Fruit fly (Drosophila melanogaster) whole organism, embryonic: ENCODE results near the gene Tango5.

Experiments
- Abd-B ChIP-seq: fragments of 200-800 bp; sonication (Bioruptor generic); optimal IDR thresholded peaks from 2 replicates; lab custom pipeline; 2018; ENCODE audit warnings: missing biosample characterization, mild to moderate bottlenecking, missing genetic modification characterization, moderate library complexity
- Bgb ChIP-seq: fragments of 200-800 bp; sonication (Bioruptor generic); IDR thresholded peaks from 2 replicates; pipeline ENCODE4 v1.3.6; 2022; ENCODE audit warnings: missing biosample characterization, missing genetic modification characterization; ENCODE audit not compliant: partially characterized antibody
- CG10209 ChIP-seq: fragments of 200-800 bp; sonication (Bioruptor generic); optimal IDR thresholded peaks from 3 replicates; lab custom pipeline; 2017; ENCODE audit warnings: missing biosample characterization, mild to moderate bottlenecking, missing genetic modification characterization, missing genetic modification reagents
- CG10543 ChIP-seq: fragments of 200-800 bp; sonication (Bioruptor generic); optimal IDR thresholded peaks from 3 replicates; lab custom pipeline; 2017; ENCODE audit warnings: missing biosample characterization, mild to moderate bottlenecking, missing genetic modification characterization, moderate library complexity
- CG11560 ChIP-seq: fragments of 200-800 bp; sonication (Bioruptor generic); IDR thresholded peaks from 3 replicates; pipeline ENCODE4 v1.3.6; 2022; ENCODE audit warnings: missing biosample characterization, missing genetic modification characterization
- CG12744 ChIP-seq: fragments of 200-800 bp; sonication (Bioruptor generic); optimal IDR thresholded peaks from 2 replicates; lab custom pipeline; 2016; ENCODE audit warnings: missing biosample characterization, missing genetic modification characterization
- CG13624 ChIP-seq: fragments of 200-800 bp; sonication (Bioruptor generic); optimal IDR thresholded peaks from 2 replicates; lab custom pipeline; 2016; ENCODE audit warnings: missing biosample characterization, missing genetic modification characterization
- CG14667 ChIP-seq: fragments of 200-800 bp; sonication (Bioruptor generic); IDR thresholded peaks from 2 replicates; pipeline ENCODE4 v1.3.6; 2022; ENCODE audit warnings: missing biosample characterization, missing genetic modification characterization
- CG15514 ChIP-seq: fragments of 200-800 bp; sonication (Bioruptor generic); optimal IDR thresholded peaks from 3 replicates; lab custom pipeline; 2017; ENCODE audit warnings: missing biosample characterization, missing genetic modification characterization, mild to moderate bottlenecking, moderate library complexity, missing genetic modification reagents
- CG15696 ChIP-seq: fragments of 200-800 bp; sonication (Bioruptor generic); optimal IDR thresholded peaks from 2 replicates; lab custom pipeline; 2019; ENCODE audit warnings: missing biosample characterization, mild to moderate bottlenecking, missing genetic modification characterization, moderate library complexity
- CG17359 ChIP-seq: fragments of 200-800 bp; sonication (Bioruptor generic); optimal IDR thresholded peaks from 3 replicates; lab custom pipeline; 2018; ENCODE audit warnings: missing biosample characterization, mild to moderate bottlenecking, missing genetic modification characterization, moderate library complexity
- CG2199 ChIP-seq: fragments of 200-800 bp; sonication (Bioruptor generic); IDR thresholded peaks from 3 replicates; pipeline ENCODE4 v1.3.6; 2022; ENCODE audit warnings: missing biosample characterization, missing genetic modification characterization
- CG32532 ChIP-seq: fragments of 200-800 bp; sonication (Bioruptor generic); IDR thresholded peaks from 2 replicates; pipeline ENCODE4 v1.3.6; 2022; ENCODE audit warnings: missing biosample characterization, missing genetic modification characterization
- CG3847 ChIP-seq: fragments of 200-800 bp; sonication (Bioruptor generic); IDR thresholded peaks from 2 replicates; pipeline ENCODE4 v1.3.6; 2022; ENCODE audit warnings: missing biosample characterization, missing genetic modification characterization
- CG7786 ChIP-seq: fragments of 200-800 bp; sonication (Bioruptor generic); optimal IDR thresholded peaks from 2 replicates; lab custom pipeline; 2016; ENCODE audit warnings: missing biosample characterization, missing genetic modification characterization
- CG8290 ChIP-seq, 3 experiments: fragments of 200-800 bp; sonication (Bioruptor generic); optimal IDR thresholded peaks; 2 replicates each; lab custom pipeline; 2016 to 2019; ENCODE audit warnings: missing biosample characterization in 3 of 3, missing genetic modification characterization in 3 of 3, mild to moderate bottlenecking in 2 of 3, moderate library complexity in 1 of 3
- CG9932 ChIP-seq: fragments of 200-800 bp; sonication (Bioruptor generic); IDR thresholded peaks from 2 replicates; pipeline ENCODE4 v1.3.6; 2022; ENCODE audit warnings: missing biosample characterization, missing genetic modification characterization
- CTCF ChIP-seq: fragments of 200-800 bp; sonication (Bioruptor generic); optimal IDR thresholded peaks from 2 replicates; lab custom pipeline; 2017; ENCODE audit warnings: missing biosample characterization, mild to moderate bottlenecking, missing genetic modification characterization, moderate library complexity
- CoRest ChIP-seq: fragments of 200-800 bp; sonication (Bioruptor generic); optimal IDR thresholded peaks from 3 replicates; lab custom pipeline; 2018; ENCODE audit warnings: missing biosample characterization, mild to moderate bottlenecking, missing genetic modification characterization, moderate library complexity
- Deaf1 ChIP-seq: fragments of 200-800 bp; optimal IDR thresholded peaks from 3 replicates; lab custom pipeline; 2019; ENCODE audit warnings: missing biosample characterization, mild to moderate bottlenecking, missing genetic modification characterization, moderate library complexity
- Dll ChIP-seq: fragments of 200-800 bp; sonication (Bioruptor generic); IDR thresholded peaks from 4 replicates; pipeline ENCODE4 v1.3.6; 2022; ENCODE audit warnings: missing biosample characterization, missing genetic modification characterization; ENCODE audit not compliant: partially characterized antibody
- E2f1 ChIP-seq: fragments of 200-800 bp; sonication (Bioruptor generic); IDR thresholded peaks from 2 replicates; pipeline ENCODE4 v1.3.6; 2022; ENCODE audit warnings: missing biosample characterization, missing genetic modification characterization
- Hey ChIP-seq: fragments of 200-800 bp; sonication (Bioruptor generic); optimal IDR thresholded peaks from 3 replicates; lab custom pipeline; 2018; ENCODE audit warnings: missing biosample characterization, mild to moderate bottlenecking, missing genetic modification characterization
- HmgD ChIP-seq: fragments of 200-800 bp; sonication (Bioruptor generic); optimal IDR thresholded peaks from 3 replicates; lab custom pipeline; 2016; ENCODE audit warnings: missing biosample characterization, missing genetic modification characterization
- HmgZ ChIP-seq: fragments of 200-800 bp; sonication (Bioruptor generic); optimal IDR thresholded peaks from 2 replicates; lab custom pipeline; 2018; ENCODE audit warnings: missing biosample characterization, mild to moderate bottlenecking, missing genetic modification characterization
- Hr78 ChIP-seq, 2 experiments: fragments of 200-800 bp in 1 of 2; fragments of >200 bp in 1 of 2; sonication (Bioruptor generic) in 1 of 2; optimal IDR thresholded peaks; 2 replicates each; lab custom pipeline; 2017 to 2019; ENCODE audit warnings: missing biosample characterization in 2 of 2, missing genetic modification characterization in 2 of 2, mild to moderate bottlenecking in 1 of 2, moderate library complexity in 1 of 2
- Lpt ChIP-seq: fragments of >200 bp; optimal IDR thresholded peaks from 2 replicates; lab custom pipeline; 2018; ENCODE audit warnings: missing biosample characterization, missing genetic modification characterization
- Opbp ChIP-seq: fragments of 200-800 bp; sonication (Bioruptor generic); IDR thresholded peaks from 3 replicates; pipeline ENCODE4 v1.3.6; 2022; ENCODE audit warnings: missing biosample characterization, missing genetic modification characterization; ENCODE audit not compliant: partially characterized antibody
- Stat92E ChIP-seq, 3 experiments: fragments of >200 bp in 2 of 3; fragments of 200-800 bp in 1 of 3; sonication (Bioruptor generic) in 1 of 3; optimal IDR thresholded peaks; 2 replicates each; lab custom pipeline; 2017 to 2019; ENCODE audit warnings: missing biosample characterization in 3 of 3, missing genetic modification characterization in 3 of 3, mild to moderate bottlenecking in 1 of 3, moderate library complexity in 1 of 3
- Vsx1 ChIP-seq: fragments of 200-800 bp; sonication (Bioruptor generic); optimal IDR thresholded peaks from 2 replicates; lab custom pipeline; 2017; ENCODE audit warnings: missing biosample characterization, mild to moderate bottlenecking, missing genetic modification characterization, missing genetic modification reagents
- al ChIP-seq: fragments of 200-800 bp; sonication (Bioruptor generic); IDR thresholded peaks from 2 replicates; pipeline ENCODE4 v1.3.6; 2022; ENCODE audit warnings: missing biosample characterization, missing genetic modification characterization
- aop ChIP-seq: fragments of 200-800 bp; sonication (Bioruptor generic); IDR thresholded peaks from 2 replicates; pipeline ENCODE4 v1.3.6; 2022; ENCODE audit warnings: missing biosample characterization, missing genetic modification characterization
- bowl ChIP-seq: fragments of 200-800 bp; sonication (Bioruptor generic); IDR thresholded peaks from 2 replicates; pipeline ENCODE4 v1.3.6; 2022; ENCODE audit warnings: missing biosample characterization, missing genetic modification characterization
- cg ChIP-seq: fragments of 200-800 bp; sonication (Bioruptor generic); optimal IDR thresholded peaks from 3 replicates; lab custom pipeline; 2019; ENCODE audit warnings: missing biosample characterization, mild to moderate bottlenecking, missing genetic modification characterization, moderate library complexity
- chinmo ChIP-seq: fragments of 200-800 bp; sonication (Bioruptor generic); IDR thresholded peaks from 4 replicates; pipeline ENCODE4 v1.3.6; 2022; ENCODE audit warnings: missing biosample characterization, missing genetic modification characterization; ENCODE audit not compliant: partially characterized antibody
- ems ChIP-seq: fragments of 200-800 bp; sonication (Bioruptor generic); optimal IDR thresholded peaks from 3 replicates; lab custom pipeline; 2016; ENCODE audit warnings: missing biosample characterization, missing genetic modification characterization
- ewg ChIP-seq: fragments of 200-800 bp; sonication (Bioruptor generic); optimal IDR thresholded peaks from 3 replicates; lab custom pipeline; 2017; ENCODE audit warnings: mild to moderate bottlenecking, missing biosample characterization, missing genetic modification reagents, missing genetic modification characterization
- eyg ChIP-seq: fragments of 200-800 bp; sonication (Bioruptor generic); optimal IDR thresholded peaks from 3 replicates; lab custom pipeline; 2016; ENCODE audit warnings: missing biosample characterization, missing genetic modification characterization
- jigr1 ChIP-seq: fragments of 200-800 bp; sonication (Bioruptor generic); IDR thresholded peaks from 3 replicates; pipeline ENCODE4 v1.3.6; 2022; ENCODE audit warnings: missing biosample characterization, missing genetic modification characterization
- jing ChIP-seq: fragments of 200-800 bp; sonication (Bioruptor generic); optimal IDR thresholded peaks from 2 replicates; lab custom pipeline; 2018; ENCODE audit warnings: missing biosample characterization, mild to moderate bottlenecking, missing genetic modification characterization
- oc ChIP-seq: fragments of 200-800 bp; sonication (Bioruptor generic); optimal IDR thresholded peaks from 2 replicates; lab custom pipeline; 2018; ENCODE audit warnings: missing biosample characterization, mild to moderate bottlenecking, missing genetic modification characterization, moderate library complexity
- pan ChIP-seq, 4 experiments: fragments of >200 bp in 3 of 4; fragments of 200-800 bp in 1 of 4; sonication (Bioruptor generic) in 1 of 4; optimal IDR thresholded peaks in 3 of 4; IDR thresholded peaks in 1 of 4; 2 replicates each; pipeline versions ENCODE4 v1.3.6 to Lab custom; 2017 to 2022; ENCODE audit warnings: missing biosample characterization in 2 of 4, missing genetic modification characterization in 2 of 4, mixed read lengths in 1 of 4
- peb ChIP-seq: fragments of 200-800 bp; sonication (Bioruptor generic); IDR thresholded peaks from 2 replicates; pipeline ENCODE4 v1.3.6; 2022; ENCODE audit warnings: missing biosample characterization, missing genetic modification characterization
- psq ChIP-seq: fragments of 200-800 bp; sonication (Bioruptor generic); optimal IDR thresholded peaks from 2 replicates; lab custom pipeline; 2017; ENCODE audit warnings: missing biosample characterization, missing genetic modification characterization
- sens ChIP-seq: fragments of 200-800 bp; sonication (Bioruptor generic); peaks from one replicate; lab custom pipeline; 2016; ENCODE audit warnings: missing biosample characterization, missing genetic modification characterization
- slbo ChIP-seq: fragments of 200-800 bp; sonication (Bioruptor generic); IDR thresholded peaks from 2 replicates; pipeline ENCODE4 v1.3.6; 2022; ENCODE audit warnings: missing biosample characterization, missing genetic modification characterization
- sug ChIP-seq: fragments of 200-800 bp; optimal IDR thresholded peaks from 2 replicates; lab custom pipeline; 2019; ENCODE audit warnings: missing biosample characterization, mild to moderate bottlenecking, missing genetic modification characterization, moderate library complexity
- wdn ChIP-seq: fragments of 200-800 bp; sonication (Bioruptor generic); IDR thresholded peaks from 2 replicates; pipeline ENCODE4 v1.3.6; 2022; ENCODE audit warnings: missing biosample characterization, missing genetic modification characterization

Gene Tango5

dm6 chrX:10739614-10740436 is 24.4 kb downstream of the Tango5 start (continued):
- peak; percentile 27 for TF ChIP-seq CG10543 (GFP tag; lab: Kevin White, UChicago)
- TF ChIP-seq CTCF (GFP tag; lab: Kevin White, UChicago): no peak
- no peak for TF ChIP-seq CG3847 (GFP tag; lab: Robert Waterston, UW)
- TF ChIP-seq Abd-B (GFP tag; lab: Kevin White, UChicago): no peak
- TF ChIP-seq CG8290 (GFP tag; optimal IDR thresholded peaks at IDR 0.05; lab: Kevin White, UChicago): no peak
- peak in 1 of 2 experiments; percentile 45 for TF ChIP-seq CG8290 (tag; optimal IDR thresholded peaks at IDR 0.05; lab: Kevin White, UChicago)
- TF ChIP-seq Opbp (GFP tag; lab: Robert Waterston, UW): no peak
- TF ChIP-seq sug (tag; lab: Kevin White, UChicago): peak; percentile 94
- TF ChIP-seq aop: no peak
- TF ChIP-seq CG11560 (tag; lab: Robert Waterston, UW): no peak
- no peak for TF ChIP-seq Lpt (GFP tag; lab: Kevin White, UChicago)
- TF ChIP-seq CG2199 (GFP tag; lab: Robert Waterston, UW): peak; percentile 54; the same call in 1 of the 3 replicates
- TF ChIP-seq HmgD (GFP tag; lab: Kevin White, UChicago): no peak
- peak; percentile 41; the same call in 1 of the 2 replicates for TF ChIP-seq Bgb (GFP tag; lab: Robert Waterston, UW)
- TF ChIP-seq jing (GFP tag; lab: Kevin White, UChicago): no peak
- TF ChIP-seq sens (GFP tag; lab: Kevin White, UChicago): no peak
- TF ChIP-seq Hey (tag; lab: Kevin White, UChicago): no peak
- peak; percentile 9; the same call in 1 of the 2 replicates for TF ChIP-seq CG9932
- no peak for TF ChIP-seq CG17359 (tag; lab: Kevin White, UChicago)
- TF ChIP-seq al: no peak
- TF ChIP-seq bowl: no peak
- TF ChIP-seq Vsx1 (GFP tag; lab: Kevin White, UChicago): peak; percentile 52
- TF ChIP-seq CG10209 (GFP tag; lab: Kevin White, UChicago): no peak
- TF ChIP-seq E2f1: no peak
- TF ChIP-seq Deaf1 (tag; lab: Kevin White, UChicago): no peak
- no peak for TF ChIP-seq jigr1 (GFP tag; lab: Robert Waterston, UW)
- no peak for TF ChIP-seq eyg (GFP tag; lab: Kevin White, UChicago)
- TF ChIP-seq ewg: no peak
- no peak for TF ChIP-seq CoRest (tag; lab: Kevin White, UChicago)
- TF ChIP-seq cg: peak; percentile 41
- TF ChIP-seq CG13624: no peak
- TF ChIP-seq CG7786 (GFP tag; lab: Kevin White, UChicago): no peak
- TF ChIP-seq Dll (GFP tag; lab: Robert Waterston, UW): no peak
- TF ChIP-seq psq (GFP tag; lab: Kevin White, UChicago): no peak
- TF ChIP-seq wdn (GFP tag; lab: Robert Waterston, UW): no peak
- no peak for TF ChIP-seq CG14667 (GFP tag; lab: Robert Waterston, UW)
- TF ChIP-seq CG15696 (tag; lab: Kevin White, UChicago): no peak
- peak; percentile 16; the same call in 1 of the 2 replicates for TF ChIP-seq slbo (GFP tag; lab: Robert Waterston, UW)
- no peak for TF ChIP-seq CG15514 (GFP tag; lab: Kevin White, UChicago)
- no peak for TF ChIP-seq pan (optimal IDR thresholded peaks at IDR 0.05; lab: Kevin White, UChicago)
- no peak for TF ChIP-seq pan (GFP tag; optimal IDR thresholded peaks at IDR 0.05 in 1 of 2, IDR thresholded peaks at IDR 0.05 in 1 of 2)
- peak; percentile 58; the same call in 1 of the 4 replicates for TF ChIP-seq chinmo (GFP tag; lab: Robert Waterston, UW)
- TF ChIP-seq CG12744 (GFP tag; lab: Kevin White, UChicago): no peak
- TF ChIP-seq CG32532 (GFP tag; lab: Robert Waterston, UW): no peak
- TF ChIP-seq HmgZ (tag; lab: Kevin White, UChicago): peak; percentile 31
- no peak for TF ChIP-seq peb (GFP tag; lab: Robert Waterston, UW)
- peak in 1 of 2 experiments; percentile 23 for TF ChIP-seq Hr78 (GFP tag; optimal IDR thresholded peaks at IDR 0.05; lab: Kevin White, UChicago)
- no peak for TF ChIP-seq oc (tag; lab: Kevin White, UChicago)
- no peak for TF ChIP-seq Stat92E (GFP tag; optimal IDR thresholded peaks at IDR 0.05; lab: Kevin White, UChicago)
- TF ChIP-seq ems (GFP tag; lab: Kevin White, UChicago): no peak
